Worm (Caenorhabditis elegans) whole organism, L4 larva: ENCODE data around the gene ufc-1.

ENCODE experiments used
- ZK546.5 ChIP-seq, 2 experiments: sonication (generic microtip); optimal IDR thresholded peaks; 2 replicates each; lab custom pipeline; 2017; ENCODE audit warnings: missing biosample characterization in 2 of 2, missing genetic modification characterization in 2 of 2
- aly-2 ChIP-seq: sonication (generic microtip); optimal IDR thresholded peaks from 2 replicates; lab custom pipeline; 2018; ENCODE audit warnings: missing biosample characterization, missing genetic modification characterization
- daf-12 ChIP-seq: fragments of 150-350 bp; optimal IDR thresholded peaks from 2 replicates; lab custom pipeline; 2014; ENCODE audit warnings: missing biosample characterization, missing genetic modification reagents, missing genetic modification characterization
- egl-27 ChIP-seq: sonication (generic microtip); optimal IDR thresholded peaks from 3 replicates; lab custom pipeline; 2017; ENCODE audit warnings: missing biosample characterization, missing genetic modification reagents, missing genetic modification characterization
- lim-7 ChIP-seq: fragments of 200-800 bp; sonication (Bioruptor generic); IDR thresholded peaks from 2 replicates; pipeline ENCODE4 v1.3.6; 2022; ENCODE audit warnings: missing genetic modification characterization, missing compliant biosample characterization
- lin-15B ChIP-seq: fragments of 150-350 bp; sonication (generic microtip); optimal IDR thresholded peaks from 3 replicates; lab custom pipeline; 2014; ENCODE audit warnings: missing biosample characterization, missing genetic modification characterization
- lsy-2 ChIP-seq, 2 experiments: fragments of 150-350 bp in 1 of 2; sonication (generic microtip) in 1 of 2; optimal IDR thresholded peaks; 2 replicates each; lab custom pipeline; 2014 to 2017; ENCODE audit warnings: missing biosample characterization in 2 of 2, missing genetic modification characterization in 2 of 2
- nhr-237 ChIP-seq: sonication (generic microtip); optimal IDR thresholded peaks from 2 replicates; lab custom pipeline; 2017; ENCODE audit warnings: missing biosample characterization, missing genetic modification characterization
- nhr-25 ChIP-seq: sonication (generic microtip); optimal IDR thresholded peaks from 2 replicates; lab custom pipeline; 2017; ENCODE audit warnings: missing genetic modification characterization, mild to moderate bottlenecking, missing compliant biosample characterization, antibody characterized with exemption, moderate library complexity, borderline replicate concordance; ENCODE audit not compliant: insufficient read depth
- nhr-76 ChIP-seq: fragments of 150-350 bp; optimal IDR thresholded peaks from 2 replicates; lab custom pipeline; 2014; ENCODE audit warnings: missing biosample characterization, missing genetic modification characterization
- pha-4 ChIP-seq, 2 experiments: fragments of 150-350 bp in 1 of 2; fragments of 200-800 bp in 1 of 2; sonication (Bioruptor generic) in 1 of 2; IDR thresholded peaks in 1 of 2; optimal IDR thresholded peaks in 1 of 2; 2 replicates each; pipeline versions ENCODE4 v1.3.6 to Lab custom; 2014 to 2022; ENCODE audit warnings: missing genetic modification characterization in 2 of 2, missing genetic modification reagents in 2 of 2, missing biosample characterization in 1 of 2, missing compliant biosample characterization in 1 of 2
- unc-62 ChIP-seq, 3 experiments: fragments of 150-350 bp in 1 of 3; sonication (generic microtip); optimal IDR thresholded peaks in 2 of 3; peaks in 1 of 3; 1 replicate in 1 of 3; 2 replicates in 2 of 3; lab custom pipeline; 2014 to 2017; ENCODE audit warnings: missing biosample characterization in 3 of 3, missing genetic modification characterization in 3 of 3, missing genetic modification reagents in 3 of 3, missing genotype in 1 of 3
- ztf-11 ChIP-seq: fragments of 150-350 bp; optimal IDR thresholded peaks from 2 replicates; lab custom pipeline; 2014; ENCODE audit warnings: missing biosample characterization, missing genetic modification characterization

ce11 chrIII:9309840-9310239 is 21.5 kb upstream of the ufc-1 start:
- TF ChIP-seq aly-2 (tag; lab: Kevin White, UChicago) (no peak), pha-4 (GFP tag; IDR thresholded peaks at IDR 0.05; lab: Robert Waterston, UW) (no peak), pha-4 (tag; optimal IDR thresholded peaks at IDR 0.05; lab: Kevin White, UChicago) (no peak), egl-27 (tag; lab: Kevin White, UChicago) (no peak), lin-15B (no peak), lsy-2 (tag; optimal IDR thresholded peaks at IDR 0.05; lab: Kevin White, UChicago) (no peak), ztf-11 (tag; lab: Kevin White, UChicago) (no peak), lim-7 (GFP tag; lab: Robert Waterston, UW) (no peak), daf-12 (no peak), nhr-76 (tag; lab: Kevin White, UChicago) (no peak), nhr-237 (tag; lab: Kevin White, UChicago) (no peak), ZK546.5 (tag; optimal IDR thresholded peaks at IDR 0.05; lab: Kevin White, UChicago) (no peak), unc-62 (GFP tag; optimal IDR thresholded peaks at IDR 0.05 in 1 of 2; lab: Kevin White, UChicago) (peak in 1 of 2 experiments; percentile 11), unc-62 (tag; optimal IDR thresholded peaks at IDR 0.05; lab: Kevin White, UChicago) (no peak), nhr-25 (tag; lab: Kevin White, UChicago) (no peak)
